Worm (Caenorhabditis elegans) whole organism, L1 larva: ENCODE results near the gene rps-1.

Experiments used
- C16A3.4 ChIP-seq: fragments of 150-350 bp; optimal IDR thresholded peaks from 2 replicates; lab custom pipeline; 2014; ENCODE audit warnings: missing biosample characterization, missing genetic modification characterization
- Y116A8C.19 ChIP-seq: sonication (generic microtip); optimal IDR thresholded peaks from 2 replicates; lab custom pipeline; 2016; ENCODE audit warnings: missing compliant biosample characterization, missing genetic modification characterization, borderline replicate concordance
- aha-1 ChIP-seq: fragments of 150-350 bp; optimal IDR thresholded peaks from 2 replicates; lab custom pipeline; 2014; ENCODE audit warnings: missing biosample characterization, missing genetic modification characterization
- alr-1 ChIP-seq: fragments of 200-800 bp; sonication (Bioruptor generic); optimal IDR thresholded peaks from 2 replicates; lab custom pipeline; 2018; ENCODE audit warnings: borderline replicate concordance, mild to moderate bottlenecking, missing genetic modification characterization, missing compliant biosample characterization
- ceh-82 ChIP-seq, 3 experiments: fragments of 150-350 bp in 1 of 3; sonication (generic microtip) in 2 of 3; optimal IDR thresholded peaks; 2 replicates each; lab custom pipeline; 2014 to 2017; ENCODE audit warnings: missing biosample characterization in 3 of 3, missing genetic modification characterization in 3 of 3
- ceh-88 ChIP-seq: fragments of 200-800 bp; sonication (Bioruptor generic); IDR thresholded peaks from 2 replicates; pipeline ENCODE4 v1.3.6; 2022; ENCODE audit warnings: missing genetic modification characterization, missing compliant biosample characterization
- dpl-1 ChIP-seq, 3 experiments: fragments of 150-350 bp in 2 of 3; sonication (generic microtip) in 1 of 3; optimal IDR thresholded peaks; 2 replicates each; lab custom pipeline; 2014 to 2017; ENCODE audit warnings: missing biosample characterization in 3 of 3, missing genetic modification characterization in 3 of 3, missing genetic modification reagents in 3 of 3
- dsc-1 ChIP-seq: sonication (generic microtip); optimal IDR thresholded peaks from 2 replicates; lab custom pipeline; 2016; ENCODE audit warnings: mild to moderate bottlenecking, missing genetic modification characterization, missing compliant biosample characterization
- efl-3 ChIP-seq: fragments of 200-800 bp; sonication (Bioruptor generic); optimal IDR thresholded peaks from 2 replicates; lab custom pipeline; 2018; ENCODE audit warnings: mild to moderate bottlenecking, missing genetic modification characterization, missing compliant biosample characterization
- egl-13 ChIP-seq: sonication (generic microtip); optimal IDR thresholded peaks from 2 replicates; lab custom pipeline; 2016; ENCODE audit warnings: missing genotype, missing genetic modification reagents, missing genetic modification characterization, missing compliant biosample characterization
- elt-2 ChIP-seq: sonication (generic microtip); optimal IDR thresholded peaks from 2 replicates; lab custom pipeline; 2016; ENCODE audit warnings: missing genetic modification characterization, mild to moderate bottlenecking, inconsistent platforms, missing compliant biosample characterization, missing genetic modification reagents
- fkh-10 ChIP-seq: sonication (generic microtip); optimal IDR thresholded peaks from 2 replicates; lab custom pipeline; 2017; ENCODE audit warnings: missing biosample characterization, missing genetic modification reagents, missing genetic modification characterization
- fkh-4 ChIP-seq: sonication (generic microtip); optimal IDR thresholded peaks from 2 replicates; lab custom pipeline; 2016; ENCODE audit warnings: missing compliant biosample characterization, missing genetic modification characterization, borderline replicate concordance
- fkh-8 ChIP-seq: sonication (generic microtip); optimal IDR thresholded peaks from 2 replicates; lab custom pipeline; 2016; ENCODE audit warnings: mild to moderate bottlenecking, missing genetic modification characterization, missing compliant biosample characterization
- fos-1 ChIP-seq: fragments of 150-350 bp; optimal IDR thresholded peaks from 2 replicates; lab custom pipeline; 2014; ENCODE audit warnings: missing biosample characterization, missing genetic modification characterization
- grh-1 ChIP-seq: fragments of 200-800 bp; sonication (Bioruptor generic); IDR thresholded peaks from 2 replicates; pipeline ENCODE4 v1.3.6; 2022; ENCODE audit warnings: missing genetic modification reagents, missing genetic modification characterization, missing compliant biosample characterization
- hlh-4 ChIP-seq: sonication (generic microtip); optimal IDR thresholded peaks from 2 replicates; lab custom pipeline; 2016; ENCODE audit warnings: mild to moderate bottlenecking, missing genetic modification characterization, missing compliant biosample characterization
- isw-1 ChIP-seq: fragments of 200-800 bp; sonication (Bioruptor generic); IDR thresholded peaks from 2 replicates; pipeline ENCODE4 v1.3.6; 2022; ENCODE audit warnings: missing genetic modification characterization, missing compliant biosample characterization
- lin-13 ChIP-seq: fragments of 150-350 bp; optimal IDR thresholded peaks from 2 replicates; lab custom pipeline; 2014; ENCODE audit warnings: missing biosample characterization, missing genetic modification reagents, missing genetic modification characterization
- lin-14 ChIP-seq: fragments of 200-800 bp; sonication (Bioruptor generic); optimal IDR thresholded peaks from 2 replicates; lab custom pipeline; 2018; ENCODE audit warnings: mild to moderate bottlenecking, missing genetic modification characterization, moderate library complexity, missing compliant biosample characterization
- lin-15B ChIP-seq: fragments of 150-350 bp; sonication (generic microtip); optimal IDR thresholded peaks from 3 replicates; lab custom pipeline; 2014; ENCODE audit warnings: missing biosample characterization, missing genetic modification characterization
- lin-35 ChIP-seq, 2 experiments: fragments of 150-350 bp; optimal IDR thresholded peaks; 2 replicates each; lab custom pipeline; 2014; ENCODE audit warnings: missing biosample characterization in 2 of 2, missing genetic modification characterization in 2 of 2, missing genetic modification reagents in 2 of 2
- lin-39 ChIP-seq: fragments of 150-350 bp; optimal IDR thresholded peaks from 2 replicates; lab custom pipeline; 2014; ENCODE audit warnings: missing biosample characterization, missing genetic modification reagents, missing genetic modification characterization
- lir-3 ChIP-seq: sonication (generic microtip); optimal IDR thresholded peaks from 2 replicates; lab custom pipeline; 2016; ENCODE audit warnings: mild to moderate bottlenecking, missing genetic modification characterization, moderate library complexity, missing compliant biosample characterization; ENCODE audit not compliant: poor library complexity
- lsy-2 ChIP-seq, 2 experiments: fragments of 150-350 bp; optimal IDR thresholded peaks; 2 replicates each; lab custom pipeline; 2014; ENCODE audit warnings: missing biosample characterization in 2 of 2, missing genetic modification characterization in 2 of 2
- mab-9 ChIP-seq: fragments of 200-800 bp; sonication (Bioruptor generic); IDR thresholded peaks from 2 replicates; pipeline ENCODE4 v1.3.6; 2022; ENCODE audit warnings: missing genetic modification reagents, missing genetic modification characterization, missing compliant biosample characterization
- mef-2 ChIP-seq: fragments of 150-350 bp; optimal IDR thresholded peaks from 2 replicates; lab custom pipeline; 2014; ENCODE audit warnings: missing biosample characterization, missing genetic modification characterization
- mep-1 ChIP-seq: fragments of 150-350 bp; optimal IDR thresholded peaks from 2 replicates; lab custom pipeline; 2014; ENCODE audit warnings: missing biosample characterization, missing genetic modification characterization
- nhr-11 ChIP-seq: fragments of 150-350 bp; optimal IDR thresholded peaks from 2 replicates; lab custom pipeline; 2014; ENCODE audit warnings: missing biosample characterization, missing genetic modification characterization
- nhr-12 ChIP-seq: sonication (generic microtip); optimal IDR thresholded peaks from 2 replicates; lab custom pipeline; 2017; ENCODE audit warnings: missing biosample characterization, missing genetic modification characterization
- nhr-20 ChIP-seq: sonication (generic microtip); optimal IDR thresholded peaks from 2 replicates; lab custom pipeline; 2016; ENCODE audit warnings: mild to moderate bottlenecking, missing genetic modification characterization, missing compliant biosample characterization
- nhr-237 ChIP-seq: fragments of 150-350 bp; optimal IDR thresholded peaks from 2 replicates; lab custom pipeline; 2014; ENCODE audit warnings: missing biosample characterization, missing genetic modification characterization
- nhr-28 ChIP-seq: fragments of 150-350 bp; optimal IDR thresholded peaks from 2 replicates; lab custom pipeline; 2014; ENCODE audit warnings: missing biosample characterization, missing genetic modification characterization
- nhr-47 ChIP-seq: sonication (generic microtip); optimal IDR thresholded peaks from 2 replicates; lab custom pipeline; 2016; ENCODE audit warnings: mild to moderate bottlenecking, missing genetic modification characterization, moderate library complexity, missing compliant biosample characterization
- nhr-71 ChIP-seq: sonication (generic microtip); optimal IDR thresholded peaks from 2 replicates; lab custom pipeline; 2016; ENCODE audit warnings: mild to moderate bottlenecking, missing genetic modification characterization, moderate library complexity, missing compliant biosample characterization
- nhr-76 ChIP-seq: sonication (generic microtip); optimal IDR thresholded peaks from 2 replicates; lab custom pipeline; 2017; ENCODE audit warnings: missing biosample characterization, missing genetic modification characterization
- nhr-77 ChIP-seq: fragments of 150-350 bp; optimal IDR thresholded peaks from 2 replicates; lab custom pipeline; 2014; ENCODE audit warnings: missing biosample characterization, missing genetic modification characterization
- nhr-85 ChIP-seq: sonication (generic microtip); peaks from one replicate; lab custom pipeline; 2016; ENCODE audit warnings: missing genetic modification characterization, inconsistent platforms, missing compliant biosample characterization
- pag-3 ChIP-seq: sonication (generic microtip); optimal IDR thresholded peaks from 2 replicates; lab custom pipeline; 2017; ENCODE audit warnings: missing genetic modification characterization, mild to moderate bottlenecking, missing compliant biosample characterization, antibody characterized with exemption, borderline replicate concordance; ENCODE audit not compliant: insufficient read depth
- pqm-1 ChIP-seq: sonication (generic microtip); optimal IDR thresholded peaks from 3 replicates; lab custom pipeline; 2017; ENCODE audit warnings: missing biosample characterization, missing genetic modification characterization
- rnt-1 ChIP-seq: sonication (generic microtip); optimal IDR thresholded peaks from 2 replicates; lab custom pipeline; 2016; ENCODE audit warnings: mild to moderate bottlenecking, missing genetic modification characterization, moderate library complexity, missing compliant biosample characterization
- snpc-4 ChIP-seq: fragments of 150-350 bp; optimal IDR thresholded peaks from 2 replicates; lab custom pipeline; 2014; ENCODE audit warnings: missing biosample characterization, missing genetic modification characterization
- snu-23 ChIP-seq: sonication (generic microtip); optimal IDR thresholded peaks from 2 replicates; lab custom pipeline; 2016; ENCODE audit warnings: missing genetic modification characterization, missing compliant biosample characterization
- sup-37 ChIP-seq: fragments of 200-800 bp; sonication (Bioruptor generic); optimal IDR thresholded peaks from 2 replicates; lab custom pipeline; 2018; ENCODE audit warnings: mild to moderate bottlenecking, missing genetic modification characterization, missing compliant biosample characterization
- swsn-7 ChIP-seq: sonication (generic microtip); optimal IDR thresholded peaks from 2 replicates; lab custom pipeline; 2016; ENCODE audit warnings: missing genetic modification characterization, missing compliant biosample characterization
- tlp-1 ChIP-seq: fragments of 150-350 bp; optimal IDR thresholded peaks from 2 replicates; lab custom pipeline; 2014; ENCODE audit warnings: missing biosample characterization, missing genetic modification characterization
- unc-30 ChIP-seq: sonication (generic microtip); optimal IDR thresholded peaks from 2 replicates; lab custom pipeline; 2017; ENCODE audit warnings: missing biosample characterization, missing genetic modification characterization
- unc-86 ChIP-seq: sonication (generic microtip); optimal IDR thresholded peaks from 2 replicates; lab custom pipeline; 2016; ENCODE audit warnings: missing genetic modification characterization, missing compliant biosample characterization
- vab-15 ChIP-seq: sonication (generic microtip); optimal IDR thresholded peaks from 2 replicates; lab custom pipeline; 2017; ENCODE audit warnings: missing genotype, mild to moderate bottlenecking, missing genetic modification characterization, missing compliant biosample characterization
- xbp-1 ChIP-seq: sonication (generic microtip); optimal IDR thresholded peaks from 2 replicates; lab custom pipeline; 2016; ENCODE audit warnings: missing genetic modification characterization, missing compliant biosample characterization
- ztf-11 ChIP-seq, 2 experiments: sonication (generic microtip); optimal IDR thresholded peaks; 2 replicates each; lab custom pipeline; 2016 to 2017; ENCODE audit warnings: missing genetic modification characterization in 2 of 2, missing biosample characterization in 1 of 2, missing compliant biosample characterization in 1 of 2
- ztf-4 ChIP-seq: fragments of 150-350 bp; optimal IDR thresholded peaks from 2 replicates; lab custom pipeline; 2014; ENCODE audit warnings: missing biosample characterization, missing genetic modification characterization

rps-1 gene

ce11 chrIII:4482986-4483385, 7.3 kb downstream of the rps-1 start:
- TF ChIP-seq unc-86 (tag; lab: Kevin White, UChicago) (peak; percentile 57), mab-9 (no peak), ztf-4 (tag; lab: Kevin White, UChicago) (no peak), lin-14 (peak; percentile 60)

- no peak for TF ChIP-seq fkh-4 (tag; lab: Kevin White, UChicago)
- TF ChIP-seq ceh-88 (GFP tag; lab: Robert Waterston, UW), result no peak
- no peak for TF ChIP-seq lin-35 (GFP tag; optimal IDR thresholded peaks at IDR 0.05; lab: Kevin White, UChicago)
- TF ChIP-seq nhr-77 (tag; lab: Kevin White, UChicago), result no peak
- TF ChIP-seq lin-14, result peak; percentile 53
- no peak for TF ChIP-seq lin-39 (tag; lab: Kevin White, UChicago)
- TF ChIP-seq lsy-2 (tag; optimal IDR thresholded peaks at IDR 0.05; lab: Kevin White, UChicago), result peak in 1 of 2 experiments; percentile 14
- TF ChIP-seq pqm-1 (tag; lab: Kevin White, UChicago), result no peak
- no peak for TF ChIP-seq isw-1 (GFP tag; lab: Robert Waterston, UW)
- TF ChIP-seq pag-3 (tag; lab: Kevin White, UChicago), result no peak
- TF ChIP-seq Y116A8C.19 (tag; lab: Kevin White, UChicago), result no peak
- no peak for TF ChIP-seq efl-3 (GFP tag; lab: Kevin White, UChicago)
- no peak for TF ChIP-seq grh-1 (GFP tag; lab: Robert Waterston, UW)
- no peak for TF ChIP-seq nhr-20 (tag; lab: Kevin White, UChicago)
- TF ChIP-seq mep-1 (tag; lab: Kevin White, UChicago), result no peak
- TF ChIP-seq unc-30 (tag; lab: Kevin White, UChicago), result no peak
- no peak for TF ChIP-seq aha-1
- TF ChIP-seq dsc-1, result peak; percentile 74
- no peak for TF ChIP-seq nhr-28 (tag; lab: Kevin White, UChicago)
- TF ChIP-seq fkh-10 (GFP tag; lab: Kevin White, UChicago), result no peak
- no peak for TF ChIP-seq alr-1
- TF ChIP-seq nhr-76 (tag; lab: Kevin White, UChicago), result no peak
- TF ChIP-seq sup-37, result no peak
- no peak for TF ChIP-seq lin-15B (tag; lab: Kevin White, UChicago)
- TF ChIP-seq ceh-82 (tag; optimal IDR thresholded peaks at IDR 0.05; lab: Kevin White, UChicago), result no peak
- no peak for TF ChIP-seq hlh-4 (tag; lab: Kevin White, UChicago)
- TF ChIP-seq nhr-12 (tag; lab: Kevin White, UChicago), result no peak
- TF ChIP-seq ztf-11 (tag; optimal IDR thresholded peaks at IDR 0.05; lab: Kevin White, UChicago), result no peak
- no peak for TF ChIP-seq tlp-1
- TF ChIP-seq swsn-7 (tag; lab: Kevin White, UChicago), result peak; percentile 8
- TF ChIP-seq dpl-1 (GFP tag; optimal IDR thresholded peaks at IDR 0.05; lab: Kevin White, UChicago), result no peak
- TF ChIP-seq snpc-4, result no peak
- peak; percentile 90 for TF ChIP-seq nhr-11
- no peak for TF ChIP-seq egl-13 (tag; lab: Kevin White, UChicago)
- TF ChIP-seq nhr-47 (tag; lab: Kevin White, UChicago), result peak; percentile 47
- TF ChIP-seq lin-13, result no peak
- TF ChIP-seq fos-1 (tag; lab: Kevin White, UChicago), result no peak
- no peak for TF ChIP-seq xbp-1 (tag; lab: Kevin White, UChicago)
- TF ChIP-seq mef-2 (tag; lab: Kevin White, UChicago), result no peak
- peak; percentile 39 for TF ChIP-seq nhr-71
- no peak for TF ChIP-seq rnt-1 (tag; lab: Kevin White, UChicago)
- peak; percentile 9 for TF ChIP-seq nhr-237 (tag; lab: Kevin White, UChicago)
- TF ChIP-seq fkh-8 (tag; lab: Kevin White, UChicago), result peak; percentile 44
- TF ChIP-seq vab-15 (tag; lab: Kevin White, UChicago), result no peak
- no peak for TF ChIP-seq unc-86 (tag; lab: Kevin White, UChicago)
- TF ChIP-seq nhr-85 (tag; lab: Kevin White, UChicago), result no peak
- no peak for TF ChIP-seq elt-2 (tag; lab: Kevin White, UChicago)
- no peak for TF ChIP-seq snu-23
- no peak for TF ChIP-seq C16A3.4 (tag; lab: Kevin White, UChicago)
- TF ChIP-seq lir-3, result no peak
Measured at ce11 chrIII:4487271-4487670, 11.6 kb downstream of the rps-1 start.
